Worm (Caenorhabditis elegans): ENCODE measurements around the gene srpa-72.

srpa-72 gene

ce11 chrII:2791693-2792092 lies 4.4 kb downstream of the srpa-72 start:
- TF ChIP-seq dmd-9 (GFP tag; IDR thresholded peaks at IDR 0.05): no peak
- TF ChIP-seq set-16 (GFP tag; IDR thresholded peaks at IDR 0.05): peak; percentile 56
- no peak for TF ChIP-seq pha-4 (GFP tag; IDR thresholded peaks at IDR 0.05)
- no peak for TF ChIP-seq pha-4 (tag; optimal IDR thresholded peaks at IDR 0.05)
- no peak for TF ChIP-seq hlh-30 (tag; optimal IDR thresholded peaks at IDR 0.05; ENCODE audit: insufficient read depth)
- TF ChIP-seq duxl-1 (tag; optimal IDR thresholded peaks at IDR 0.05; ENCODE audit: poor library complexity): no peak
- TF ChIP-seq ces-1 (GFP tag; optimal IDR thresholded peaks at IDR 0.05): no peak

- TF ChIP-seq ceh-28 (tag; optimal IDR thresholded peaks at IDR 0.05) (peak; percentile 75), unc-62 (GFP tag; optimal IDR thresholded peaks at IDR 0.05 in 1 of 2) (peak in 1 of 2 experiments; percentile 51), unc-62 (tag; optimal IDR thresholded peaks at IDR 0.05) (no peak), F26F4.8 (GFP tag; conservative IDR thresholded peaks at IDR 0.05) (no peak)
Measured at ce11 chrII:2795413-2795812, 8.1 kb downstream of the srpa-72 start.

- TF ChIP-seq ceh-82 (tag; optimal IDR thresholded peaks at IDR 0.05): no peak
- no peak for TF ChIP-seq nhr-25 (tag; optimal IDR thresholded peaks at IDR 0.05; ENCODE audit: borderline replicate concordance, insufficient read depth)
- TF ChIP-seq set-16 (GFP tag; IDR thresholded peaks at IDR 0.05): peak; percentile 48; the same call in 1 of the 2 replicates
Measured at ce11 chrII:2796431-2796830, 9.2 kb downstream of the srpa-72 start.

ce11 chrII:2797951-2798350 lies 10.7 kb downstream of the srpa-72 start:
- no peak for TF ChIP-seq ctbp-1 (GFP tag; IDR thresholded peaks at IDR 0.05)
- no peak for TF ChIP-seq nhr-102 (tag; optimal IDR thresholded peaks at IDR 0.05)
- TF ChIP-seq ceh-32 (tag; optimal IDR thresholded peaks at IDR 0.05; ENCODE audit: poor library complexity): no peak
- peak; percentile 79 for TF ChIP-seq aha-1 (tag)
- TF ChIP-seq attf-4 (tag; optimal IDR thresholded peaks at IDR 0.05): no peak

ce11 chrII:2800550-2801233 lies 13.4 kb downstream of the srpa-72 start, which contains the start of gene nhr-119:
TSS of gene nhr-119 (minus strand) at chrII:2800600.
- peak; percentile 96 for TF ChIP-seq dve-1 (tag; optimal IDR thresholded peaks at IDR 0.05; ENCODE audit: insufficient read depth)
- peak; percentile 70 for TF ChIP-seq ceh-20 (GFP tag; IDR thresholded peaks at IDR 0.05)
- TF ChIP-seq daf-12 (tag; optimal IDR thresholded peaks at IDR 0.05): no peak
- peak in 1 of 2 experiments; percentile 14 for TF ChIP-seq hif-1 (tag; optimal IDR thresholded peaks at IDR 0.05)
- TF ChIP-seq daf-16 (GFP tag; optimal IDR thresholded peaks at IDR 0.05): peak in 1 of 2 experiments; percentile 15
- TF ChIP-seq daf-16 (tag; optimal IDR thresholded peaks at IDR 0.05): peak; percentile 37
- peak; percentile 12 for TF ChIP-seq rbr-2 (tag; optimal IDR thresholded peaks at IDR 0.05)
- TF ChIP-seq pqm-1 (tag; optimal IDR thresholded peaks at IDR 0.05): peak; percentile 56
- TF ChIP-seq nhr-42 (GFP tag; IDR thresholded peaks at IDR 0.05): no peak
- TF ChIP-seq ctbp-1 (GFP tag; IDR thresholded peaks at IDR 0.05): no peak
- TF ChIP-seq nhr-77 (tag; optimal IDR thresholded peaks at IDR 0.05): peak; percentile 45
- TF ChIP-seq R02D3.7 (tag; optimal IDR thresholded peaks at IDR 0.05): no peak
- TF ChIP-seq ceh-82 (tag; optimal IDR thresholded peaks at IDR 0.05): no peak
- TF ChIP-seq mdl-1 (tag; optimal IDR thresholded peaks at IDR 0.05): peak; percentile 11 to 81
- peak; percentile 59 for TF ChIP-seq hmg-1.1 (GFP tag; IDR thresholded peaks at IDR 0.05)
- TF ChIP-seq nhr-102 (tag; optimal IDR thresholded peaks at IDR 0.05): peak; percentile 85
- TF ChIP-seq mdt-29 (GFP tag; IDR thresholded peaks at IDR 0.05): 0 out of 2 replicates have a peak, but pooled peaks have one; percentile 31
- TF ChIP-seq dmd-6 (GFP tag; IDR thresholded peaks at IDR 0.05): peak; percentile 91
- TF ChIP-seq nhr-41 (GFP tag; IDR thresholded peaks at IDR 0.05): no peak
- peak; percentile 19 for TF ChIP-seq ceh-28 (tag; optimal IDR thresholded peaks at IDR 0.05)
- peak; percentile 65 for TF ChIP-seq pha-4 (GFP tag; IDR thresholded peaks at IDR 0.05)
- TF ChIP-seq pha-4 (tag; optimal IDR thresholded peaks at IDR 0.05): no peak
- TF ChIP-seq php-3 (GFP tag; IDR thresholded peaks at IDR 0.05): peak; percentile 66
- TF ChIP-seq aha-1 (tag): peak; percentile 64
- TF ChIP-seq lin-13 (GFP tag; optimal IDR thresholded peaks at IDR 0.05): peak; percentile 6
- peak; percentile 91 for TF ChIP-seq nhr-28 (tag; optimal IDR thresholded peaks at IDR 0.05)
- TF ChIP-seq dmd-9 (GFP tag; IDR thresholded peaks at IDR 0.05): no peak
- no peak for TF ChIP-seq spr-3 (GFP tag; optimal IDR thresholded peaks at IDR 0.05)
- peak; percentile 74 for TF ChIP-seq T26A8.4 (GFP tag; IDR thresholded peaks at IDR 0.05)
- TF ChIP-seq unc-62 (GFP tag; optimal IDR thresholded peaks at IDR 0.05 in 1 of 2): peak in 1 of 2 experiments; percentile 68
- no peak for TF ChIP-seq unc-62 (tag; optimal IDR thresholded peaks at IDR 0.05)
- TF ChIP-seq Y75B8A.6 (GFP tag; IDR thresholded peaks at IDR 0.05): no peak
- TF ChIP-seq nhr-10 (tag; optimal IDR thresholded peaks at IDR 0.05): peak; percentile 8
